Worm (Caenorhabditis elegans) whole organism, early embryonic: ENCODE data around the gene Y43F8B.10.

ENCODE experiments used
- pes-1 ChIP-seq: fragments of 200-800 bp; sonication (Bioruptor generic); IDR thresholded peaks from 2 replicates; pipeline ENCODE4 v1.3.6; 2022; ENCODE audit warnings: missing genetic modification reagents, missing genetic modification characterization, missing compliant biosample characterization
- sea-1 ChIP-seq: fragments of 200-800 bp; sonication (Bioruptor generic); conservative IDR thresholded peaks from 2 replicates; pipeline ENCODE4 v1.3.6; 2022; ENCODE audit warnings: missing genetic modification characterization, missing compliant biosample characterization

ce11 chrV:19467574-19467973, 6.7 kb upstream of the Y43F8B.10 start, which contains the start of gene Y43F8B.23:
- TF ChIP-seq pes-1 (GFP tag; lab: Robert Waterston, UW): no peak
- TF ChIP-seq sea-1 (GFP tag; lab: Robert Waterston, UW): no peak
